Worm (Caenorhabditis elegans): ENCODE data around the gene F28C6.10.

The F28C6.10 gene

ce11 chrII:8585036-8585627 lies 22.6 kb upstream of the F28C6.10 start, which contains the start of gene F54C9.11:
Gene F54C9.11 (minus strand): TSS chrII:8585086.
- no peak for TF ChIP-seq tbx-11 (GFP tag; IDR thresholded peaks at IDR 0.05)
- TF ChIP-seq sea-1 (GFP tag; conservative IDR thresholded peaks at IDR 0.05), result no peak
- no peak for TF ChIP-seq pes-1 (GFP tag; IDR thresholded peaks at IDR 0.05)
- no peak for TF ChIP-seq hmbx-1 (tag; optimal IDR thresholded peaks at IDR 0.05)
- no peak for TF ChIP-seq ama-1 (optimal IDR thresholded peaks at IDR 0.05)
- TF ChIP-seq hnd-1 (tag; optimal IDR thresholded peaks at IDR 0.05), result no peak
- no peak for TF ChIP-seq F13C5.2 (tag; optimal IDR thresholded peaks at IDR 0.05)
- TF ChIP-seq tra-4 (tag; optimal IDR thresholded peaks at IDR 0.05), result no peak
- no peak for TF ChIP-seq B0310.2 (tag; optimal IDR thresholded peaks at IDR 0.05)
- no peak for TF ChIP-seq ceh-13 (GFP tag; optimal IDR thresholded peaks at IDR 0.05)
- no peak for TF ChIP-seq scrt-1 (GFP tag; IDR thresholded peaks at IDR 0.05)
- no peak for TF ChIP-seq flt-1 (GFP tag; IDR thresholded peaks at IDR 0.05)
- no peak for TF ChIP-seq ets-7 (tag; optimal IDR thresholded peaks at IDR 0.05)
- no peak for TF ChIP-seq aly-1 (tag; optimal IDR thresholded peaks at IDR 0.05)
- no peak for TF ChIP-seq tbx-37 (GFP tag; conservative IDR thresholded peaks at IDR 0.05)
- TF ChIP-seq hmg-4 (GFP tag; optimal IDR thresholded peaks at IDR 0.05), result no peak

- no peak for TF ChIP-seq ets-7 (tag; optimal IDR thresholded peaks at IDR 0.05)
- no peak for TF ChIP-seq tbx-37 (GFP tag; conservative IDR thresholded peaks at IDR 0.05)
- TF ChIP-seq flt-1 (GFP tag; IDR thresholded peaks at IDR 0.05), result no peak
- TF ChIP-seq F13C5.2 (tag; optimal IDR thresholded peaks at IDR 0.05), result no peak
- no peak for TF ChIP-seq sea-1 (GFP tag; conservative IDR thresholded peaks at IDR 0.05)
- TF ChIP-seq hmbx-1 (tag; optimal IDR thresholded peaks at IDR 0.05), result no peak
- TF ChIP-seq scrt-1 (GFP tag; IDR thresholded peaks at IDR 0.05), result no peak
- TF ChIP-seq tra-4 (tag; optimal IDR thresholded peaks at IDR 0.05), result no peak
- TF ChIP-seq ceh-13 (GFP tag; optimal IDR thresholded peaks at IDR 0.05), result no peak
- TF ChIP-seq B0310.2 (tag; optimal IDR thresholded peaks at IDR 0.05), result no peak
- TF ChIP-seq aly-1 (tag; optimal IDR thresholded peaks at IDR 0.05), result no peak
- no peak for TF ChIP-seq hnd-1 (tag; optimal IDR thresholded peaks at IDR 0.05)
- TF ChIP-seq ama-1 (optimal IDR thresholded peaks at IDR 0.05), result no peak
- no peak for TF ChIP-seq ceh-36 (tag; optimal IDR thresholded peaks at IDR 0.05)
- TF ChIP-seq hmg-4 (GFP tag; optimal IDR thresholded peaks at IDR 0.05), result no peak
- TF ChIP-seq tbx-11 (GFP tag; IDR thresholded peaks at IDR 0.05), result no peak
- no peak for TF ChIP-seq pes-1 (GFP tag; IDR thresholded peaks at IDR 0.05)
These were observed 21.8 kb upstream of the F28C6.10 start for ce11 chrII:8585921-8586320.

ce11 chrII:8587660-8588230 lies 20.0 kb upstream of the F28C6.10 start:
- TF ChIP-seq hmg-4 (GFP tag; optimal IDR thresholded peaks at IDR 0.05), result no peak
- TF ChIP-seq hmbx-1 (tag; optimal IDR thresholded peaks at IDR 0.05), result no peak
- no peak for TF ChIP-seq pes-1 (GFP tag; IDR thresholded peaks at IDR 0.05)

- TF ChIP-seq tbx-37 (GFP tag; conservative IDR thresholded peaks at IDR 0.05) (no peak), ets-7 (tag; optimal IDR thresholded peaks at IDR 0.05) (no peak), flt-1 (GFP tag; IDR thresholded peaks at IDR 0.05) (no peak), ceh-36 (tag; optimal IDR thresholded peaks at IDR 0.05) (no peak), hmbx-1 (tag; optimal IDR thresholded peaks at IDR 0.05) (no peak), sea-1 (GFP tag; conservative IDR thresholded peaks at IDR 0.05) (no peak), scrt-1 (GFP tag; IDR thresholded peaks at IDR 0.05) (no peak), tbx-11 (GFP tag; IDR thresholded peaks at IDR 0.05) (no peak), tra-4 (tag; optimal IDR thresholded peaks at IDR 0.05) (no peak), ama-1 (optimal IDR thresholded peaks at IDR 0.05) (no peak), pes-1 (GFP tag; IDR thresholded peaks at IDR 0.05) (no peak), hnd-1 (tag; optimal IDR thresholded peaks at IDR 0.05) (no peak), B0310.2 (tag; optimal IDR thresholded peaks at IDR 0.05) (no peak), aly-1 (tag; optimal IDR thresholded peaks at IDR 0.05) (no peak), F13C5.2 (tag; optimal IDR thresholded peaks at IDR 0.05) (no peak)
These were observed 19.3 kb upstream of the F28C6.10 start for ce11 chrII:8588442-8588841.

ce11 chrII:8589227-8589626 lies 18.5 kb upstream of the F28C6.10 start:
- TF ChIP-seq ets-7 (tag; optimal IDR thresholded peaks at IDR 0.05) (no peak), hmg-4 (GFP tag; optimal IDR thresholded peaks at IDR 0.05) (no peak), flt-1 (GFP tag; IDR thresholded peaks at IDR 0.05) (no peak), ama-1 (optimal IDR thresholded peaks at IDR 0.05) (no peak), ceh-36 (tag; optimal IDR thresholded peaks at IDR 0.05) (no peak), sea-1 (GFP tag; conservative IDR thresholded peaks at IDR 0.05) (no peak), tbx-11 (GFP tag; IDR thresholded peaks at IDR 0.05) (no peak), pes-1 (GFP tag; IDR thresholded peaks at IDR 0.05) (no peak), ceh-13 (GFP tag; optimal IDR thresholded peaks at IDR 0.05) (no peak), hmbx-1 (tag; optimal IDR thresholded peaks at IDR 0.05) (no peak), aly-1 (tag; optimal IDR thresholded peaks at IDR 0.05) (no peak), tra-4 (tag; optimal IDR thresholded peaks at IDR 0.05) (no peak), scrt-1 (GFP tag; IDR thresholded peaks at IDR 0.05) (no peak)

- TF ChIP-seq aly-1 (tag; optimal IDR thresholded peaks at IDR 0.05), result no peak
- TF ChIP-seq hnd-1 (tag; optimal IDR thresholded peaks at IDR 0.05), result no peak
- no peak for TF ChIP-seq B0310.2 (tag; optimal IDR thresholded peaks at IDR 0.05)
- TF ChIP-seq tra-4 (tag; optimal IDR thresholded peaks at IDR 0.05), result no peak
- TF ChIP-seq tbx-11 (GFP tag; IDR thresholded peaks at IDR 0.05), result no peak
- TF ChIP-seq tbx-37 (GFP tag; conservative IDR thresholded peaks at IDR 0.05), result no peak
- no peak for TF ChIP-seq sea-1 (GFP tag; conservative IDR thresholded peaks at IDR 0.05)
- no peak for TF ChIP-seq ets-7 (tag; optimal IDR thresholded peaks at IDR 0.05)
- no peak for TF ChIP-seq hmg-4 (GFP tag; optimal IDR thresholded peaks at IDR 0.05)
- TF ChIP-seq pes-1 (GFP tag; IDR thresholded peaks at IDR 0.05), result no peak
- TF ChIP-seq scrt-1 (GFP tag; IDR thresholded peaks at IDR 0.05), result no peak
- no peak for TF ChIP-seq ama-1 (optimal IDR thresholded peaks at IDR 0.05)
- TF ChIP-seq ceh-36 (tag; optimal IDR thresholded peaks at IDR 0.05), result no peak
- no peak for TF ChIP-seq ceh-13 (GFP tag; optimal IDR thresholded peaks at IDR 0.05)
- TF ChIP-seq hmbx-1 (tag; optimal IDR thresholded peaks at IDR 0.05), result no peak
- no peak for TF ChIP-seq flt-1 (GFP tag; IDR thresholded peaks at IDR 0.05)
These were observed 17.1 kb upstream of the F28C6.10 start, which contains the start of gene aptf-4 for ce11 chrII:8590684-8591083. Gene aptf-4 (plus strand): TSS chrII:8590984.

All from whole organism, early embryonic.